Fruit fly (Drosophila melanogaster) whole organism, embryonic: ENCODE measurements around the gene HIP-R.
A peak's percentile ranks its signal among the peaks of the same experiment; 100 is the strongest.

Experiments used
- Abd-B ChIP-seq: fragments of 200-800 bp; sonication (Bioruptor generic); optimal IDR thresholded peaks from 2 replicates; lab custom pipeline; 2018; ENCODE audit warnings: missing biosample characterization, mild to moderate bottlenecking, missing genetic modification characterization, moderate library complexity
- B-H2 ChIP-seq: fragments of 200-800 bp; sonication (Bioruptor generic); optimal IDR thresholded peaks from 2 replicates; lab custom pipeline; 2018; ENCODE audit warnings: missing biosample characterization, mild to moderate bottlenecking, missing genetic modification characterization
- BEAF-32 ChIP-seq: fragments of 200-800 bp; sonication (Bioruptor generic); optimal IDR thresholded peaks from 3 replicates; lab custom pipeline; 2017; ENCODE audit warnings: missing biosample characterization, missing genetic modification characterization, mild to moderate bottlenecking, moderate library complexity, missing genetic modification reagents
- CG10462 ChIP-seq: fragments of 200-800 bp; sonication (Bioruptor generic); optimal IDR thresholded peaks from 2 replicates; lab custom pipeline; 2016; ENCODE audit warnings: missing biosample characterization, missing genetic modification characterization
- CG11456 ChIP-seq: fragments of 200-800 bp; sonication (Bioruptor generic); IDR thresholded peaks from 3 replicates; pipeline ENCODE4 v1.3.6; 2022; ENCODE audit warnings: missing biosample characterization, missing genetic modification characterization
- CG11695 ChIP-seq: fragments of 200-800 bp; sonication (Bioruptor generic); IDR thresholded peaks from 3 replicates; pipeline ENCODE4 v1.3.6; 2022; ENCODE audit warnings: missing biosample characterization, missing genetic modification characterization
- CG11723 ChIP-seq: fragments of 200-800 bp; sonication (Bioruptor generic); optimal IDR thresholded peaks from 2 replicates; lab custom pipeline; 2017; ENCODE audit warnings: missing biosample characterization, mild to moderate bottlenecking, missing genetic modification characterization
- CG12769 ChIP-seq: fragments of 200-800 bp; sonication (Bioruptor generic); optimal IDR thresholded peaks from 2 replicates; lab custom pipeline; 2019; ENCODE audit warnings: missing biosample characterization, mild to moderate bottlenecking, missing genetic modification characterization, moderate library complexity
- CG13624 ChIP-seq: fragments of 200-800 bp; sonication (Bioruptor generic); optimal IDR thresholded peaks from 2 replicates; lab custom pipeline; 2016; ENCODE audit warnings: missing biosample characterization, missing genetic modification characterization
- CG14014 ChIP-seq: fragments of 200-800 bp; sonication (Bioruptor generic); IDR thresholded peaks from 2 replicates; pipeline ENCODE4 v1.3.6; 2022; ENCODE audit warnings: missing biosample characterization, missing genetic modification characterization
- CG15479 ChIP-seq: fragments of 200-800 bp; sonication (Bioruptor generic); optimal IDR thresholded peaks from 3 replicates; lab custom pipeline; 2019; ENCODE audit warnings: missing biosample characterization, mild to moderate bottlenecking, missing genetic modification characterization, moderate library complexity
- CG16815 ChIP-seq: fragments of 200-800 bp; sonication (Bioruptor generic); optimal IDR thresholded peaks from 3 replicates; lab custom pipeline; 2017; ENCODE audit warnings: missing biosample characterization, mild to moderate bottlenecking, missing genetic modification characterization
- CG17359 ChIP-seq: fragments of 200-800 bp; sonication (Bioruptor generic); optimal IDR thresholded peaks from 3 replicates; lab custom pipeline; 2018; ENCODE audit warnings: missing biosample characterization, mild to moderate bottlenecking, missing genetic modification characterization, moderate library complexity
- CG17385 ChIP-seq: fragments of 200-800 bp; sonication (Bioruptor generic); optimal IDR thresholded peaks from 3 replicates; lab custom pipeline; 2018; ENCODE audit warnings: missing biosample characterization, mild to moderate bottlenecking, missing genetic modification characterization
- CG17612 ChIP-seq: fragments of 200-800 bp; sonication (Bioruptor generic); IDR thresholded peaks from 2 replicates; pipeline ENCODE4 v1.3.6; 2022; ENCODE audit warnings: missing biosample characterization, missing genetic modification characterization
- CG1792 ChIP-seq: fragments of 200-800 bp; sonication (Bioruptor generic); optimal IDR thresholded peaks from 2 replicates; lab custom pipeline; 2016; ENCODE audit warnings: missing biosample characterization, missing genetic modification characterization
- CG30431 ChIP-seq: fragments of 200-800 bp; sonication (Bioruptor generic); optimal IDR thresholded peaks from 2 replicates; lab custom pipeline; 2017; ENCODE audit warnings: missing biosample characterization, missing genetic modification characterization
- CG4617 ChIP-seq: fragments of 200-800 bp; sonication (Bioruptor generic); optimal IDR thresholded peaks from 3 replicates; lab custom pipeline; 2016; ENCODE audit warnings: missing biosample characterization, missing genetic modification characterization, borderline replicate concordance
- CG6813 ChIP-seq: fragments of 200-800 bp; sonication (Bioruptor generic); optimal IDR thresholded peaks from 2 replicates; lab custom pipeline; 2017; ENCODE audit warnings: missing biosample characterization, missing genetic modification characterization, mild to moderate bottlenecking, moderate library complexity, missing genetic modification reagents
- CG7987 ChIP-seq: fragments of 200-800 bp; sonication (Bioruptor generic); optimal IDR thresholded peaks from 2 replicates; lab custom pipeline; 2018; ENCODE audit warnings: missing biosample characterization, mild to moderate bottlenecking, missing genetic modification characterization, moderate library complexity
- Deaf1 ChIP-seq: fragments of 200-800 bp; optimal IDR thresholded peaks from 3 replicates; lab custom pipeline; 2019; ENCODE audit warnings: missing biosample characterization, mild to moderate bottlenecking, missing genetic modification characterization, moderate library complexity
- Dll ChIP-seq: fragments of 200-800 bp; sonication (Bioruptor generic); IDR thresholded peaks from 4 replicates; pipeline ENCODE4 v1.3.6; 2022; ENCODE audit warnings: missing biosample characterization, missing genetic modification characterization; ENCODE audit not compliant: partially characterized antibody
- HLHmδ ChIP-seq: fragments of 200-800 bp; sonication (Bioruptor generic); optimal IDR thresholded peaks from 2 replicates; lab custom pipeline; 2018; ENCODE audit warnings: missing biosample characterization, mild to moderate bottlenecking, missing genetic modification characterization, moderate library complexity
- Hmr ChIP-seq: fragments of 200-800 bp; sonication (Bioruptor generic); optimal IDR thresholded peaks from 3 replicates; lab custom pipeline; 2017; ENCODE audit warnings: mild to moderate bottlenecking, missing biosample characterization, missing genetic modification reagents, missing genetic modification characterization
- Hmx ChIP-seq: fragments of 200-800 bp; sonication (Bioruptor generic); optimal IDR thresholded peaks from 2 replicates; lab custom pipeline; 2016; ENCODE audit warnings: missing biosample characterization, missing genetic modification characterization
- Hr51 ChIP-seq, 2 experiments: fragments of 200-800 bp; sonication (Bioruptor generic); optimal IDR thresholded peaks; 2 replicates in 1 of 2; 3 replicates in 1 of 2; lab custom pipeline; 2016 to 2018; ENCODE audit warnings: missing biosample characterization in 2 of 2, missing genetic modification characterization in 2 of 2, mild to moderate bottlenecking in 1 of 2, moderate library complexity in 1 of 2
- Max ChIP-seq: fragments of 200-800 bp; sonication (Bioruptor generic); optimal IDR thresholded peaks from 2 replicates; lab custom pipeline; 2016; ENCODE audit warnings: missing biosample characterization, mild to moderate bottlenecking, missing genetic modification characterization
- Med ChIP-seq: fragments of 200-800 bp; sonication (Bioruptor generic); peaks from one replicate; lab custom pipeline; 2016; ENCODE audit warnings: missing biosample characterization, missing genetic modification characterization, mild to moderate bottlenecking, inconsistent platforms, moderate library complexity
- Oaz ChIP-seq: fragments of 200-800 bp; sonication (Bioruptor generic); IDR thresholded peaks from 2 replicates; pipeline ENCODE4 v1.3.6; 2022; ENCODE audit warnings: missing biosample characterization, missing genetic modification characterization
- Rfx ChIP-seq: fragments of 200-800 bp; sonication (Bioruptor generic); IDR thresholded peaks from 2 replicates; pipeline ENCODE4 v1.3.6; 2022; ENCODE audit warnings: missing biosample characterization, missing genetic modification characterization
- Rx ChIP-seq: fragments of 200-800 bp; sonication (Bioruptor generic); IDR thresholded peaks from 2 replicates; pipeline ENCODE4 v1.3.6; 2022; ENCODE audit warnings: missing biosample characterization, missing genetic modification characterization
- Sry-δ ChIP-seq: fragments of 200-800 bp; sonication (Bioruptor generic); optimal IDR thresholded peaks from 2 replicates; lab custom pipeline; 2016; ENCODE audit warnings: missing biosample characterization, missing genetic modification characterization
- Vsx1 ChIP-seq: fragments of 200-800 bp; sonication (Bioruptor generic); optimal IDR thresholded peaks from 2 replicates; lab custom pipeline; 2017; ENCODE audit warnings: missing biosample characterization, mild to moderate bottlenecking, missing genetic modification characterization, missing genetic modification reagents
- ac ChIP-seq: fragments of 200-800 bp; sonication (Bioruptor generic); optimal IDR thresholded peaks from 3 replicates; lab custom pipeline; 2017; ENCODE audit warnings: missing biosample characterization, mild to moderate bottlenecking, missing genetic modification characterization
- ash1 ChIP-seq: fragments of 200-800 bp; sonication (Bioruptor generic); optimal IDR thresholded peaks from 2 replicates; lab custom pipeline; 2018; ENCODE audit warnings: missing biosample characterization, mild to moderate bottlenecking, missing genetic modification characterization
- cg ChIP-seq: fragments of 200-800 bp; sonication (Bioruptor generic); optimal IDR thresholded peaks from 3 replicates; lab custom pipeline; 2019; ENCODE audit warnings: missing biosample characterization, mild to moderate bottlenecking, missing genetic modification characterization, moderate library complexity
- fd3F ChIP-seq: fragments of 200-800 bp; sonication (Bioruptor generic); optimal IDR thresholded peaks from 2 replicates; lab custom pipeline; 2018; ENCODE audit warnings: missing biosample characterization, mild to moderate bottlenecking, missing genetic modification characterization, moderate library complexity
- knrl ChIP-seq: fragments of 200-800 bp; sonication (Bioruptor generic); IDR thresholded peaks from 3 replicates; pipeline ENCODE4 v1.3.6; 2022; ENCODE audit warnings: missing biosample characterization, missing genetic modification characterization; ENCODE audit not compliant: partially characterized antibody
- lmd ChIP-seq: fragments of 200-800 bp; sonication (Bioruptor generic); IDR thresholded peaks from 2 replicates; pipeline ENCODE4 v1.3.6; 2022; ENCODE audit warnings: missing biosample characterization, missing genetic modification characterization
- mam ChIP-seq: fragments of 200-800 bp; sonication (Bioruptor generic); optimal IDR thresholded peaks from 3 replicates; lab custom pipeline; 2016; ENCODE audit warnings: missing biosample characterization, missing genetic modification characterization
- psq ChIP-seq: fragments of 200-800 bp; sonication (Bioruptor generic); optimal IDR thresholded peaks from 2 replicates; lab custom pipeline; 2017; ENCODE audit warnings: missing biosample characterization, missing genetic modification characterization
- pum ChIP-seq: fragments of 200-800 bp; sonication (Bioruptor generic); optimal IDR thresholded peaks from 2 replicates; lab custom pipeline; 2016; ENCODE audit warnings: missing biosample characterization, missing genetic modification characterization
- salm ChIP-seq: fragments of 200-800 bp; sonication (Bioruptor generic); optimal IDR thresholded peaks from 2 replicates; lab custom pipeline; 2018; ENCODE audit warnings: missing biosample characterization, mild to moderate bottlenecking, missing genetic modification characterization
- sim ChIP-seq: fragments of 200-800 bp; sonication (Bioruptor generic); IDR thresholded peaks from 2 replicates; pipeline ENCODE4 v1.3.6; 2022; ENCODE audit warnings: missing biosample characterization, missing genetic modification characterization
- sna ChIP-seq: fragments of 200-800 bp; sonication (Bioruptor generic); IDR thresholded peaks from 2 replicates; pipeline ENCODE4 v1.3.6; 2022; ENCODE audit warnings: missing biosample characterization, missing genetic modification characterization; ENCODE audit not compliant: partially characterized antibody
- trh ChIP-seq: fragments of 200-800 bp; sonication (Bioruptor generic); optimal IDR thresholded peaks from 2 replicates; lab custom pipeline; 2016; ENCODE audit warnings: missing biosample characterization, missing genetic modification characterization
- vvl ChIP-seq: fragments of 200-800 bp; sonication (Bioruptor generic); IDR thresholded peaks from 2 replicates; pipeline ENCODE4 v1.3.6; 2022; ENCODE audit warnings: missing biosample characterization, missing genetic modification characterization
- z ChIP-seq: fragments of 200-800 bp; sonication (Bioruptor generic); IDR thresholded peaks from 3 replicates; pipeline ENCODE4 v1.3.6; 2022; ENCODE audit warnings: missing biosample characterization, missing genetic modification characterization
- zfh1 ChIP-seq: fragments of 200-800 bp; sonication (Bioruptor generic); IDR thresholded peaks from 3 replicates; pipeline ENCODE4 v1.3.6; 2022; ENCODE audit warnings: missing biosample characterization, missing genetic modification characterization

Gene HIP-R

dm6 chrX:3748741-3749484 is 40.9 kb upstream of the HIP-R start (continued):
- TF ChIP-seq pum (GFP tag; lab: Kevin White, UChicago) (no peak), CG13624 (no peak), zfh1 (GFP tag; lab: Robert Waterston, UW) (no peak), Rx (GFP tag; lab: Robert Waterston, UW) (no peak), ash1 (GFP tag; lab: Kevin White, UChicago) (peak; percentile 57), CG17612 (no peak), Hmr (GFP tag; lab: Kevin White, UChicago) (no peak), CG11456 (no peak), Max (no peak), CG30431 (no peak), sim (no peak), sna (GFP tag; lab: Robert Waterston, UW) (peak; percentile 42; the same call in 1 of the 2 replicates), CG7987 (GFP tag; lab: Kevin White, UChicago) (no peak), knrl (no peak), CG6813 (no peak), Oaz (no peak), Med (GFP tag; lab: Kevin White, UChicago) (peak; percentile 72), ac (GFP tag; lab: Kevin White, UChicago) (no peak), psq (GFP tag; lab: Kevin White, UChicago) (no peak), CG11695 (GFP tag; lab: Robert Waterston, UW) (no peak), z (peak; percentile 21; the same call in 1 of the 3 replicates), B-H2 (GFP tag; lab: Kevin White, UChicago) (no peak), Hr51 (GFP tag; optimal IDR thresholded peaks at IDR 0.05; lab: Kevin White, UChicago) (no peak), CG12769 (tag; lab: Kevin White, UChicago) (no peak), Rfx (GFP tag; lab: Robert Waterston, UW) (peak; percentile 35; the same call in 1 of the 2 replicates), Hmx (GFP tag; lab: Kevin White, UChicago) (no peak), CG1792 (peak; percentile 11), CG14014 (GFP tag; lab: Robert Waterston, UW) (no peak; the same call in 1 of the 2 replicates), fd3F (GFP tag; lab: Kevin White, UChicago) (no peak), BEAF-32 (GFP tag; lab: Kevin White, UChicago) (no peak), vvl (GFP tag; lab: Robert Waterston, UW) (peak; percentile 34; the same call in 1 of the 2 replicates), salm (no peak), CG10462 (GFP tag; lab: Kevin White, UChicago) (no peak), lmd (GFP tag; lab: Robert Waterston, UW) (no peak), CG16815 (no peak), Vsx1 (no peak), CG15479 (GFP tag; lab: Kevin White, UChicago) (peak; percentile 14), Deaf1 (tag; lab: Kevin White, UChicago) (peak; percentile 78), mam (GFP tag; lab: Kevin White, UChicago) (no peak), CG17359 (no peak), CG17385 (GFP tag; lab: Kevin White, UChicago) (peak; percentile 43), trh (no peak), Abd-B (GFP tag; lab: Kevin White, UChicago) (no peak), Dll (GFP tag; lab: Robert Waterston, UW) (0 out of 4 replicates have a peak, but pooled peaks have one; percentile 26), HLHmδ (GFP tag; lab: Kevin White, UChicago) (no peak), CG4617 (GFP tag; lab: Kevin White, UChicago) (no peak), Sry-δ (GFP tag; lab: Kevin White, UChicago) (no peak), CG11723 (no peak), cg (GFP tag; lab: Kevin White, UChicago) (peak; percentile 84)
